Worm (Caenorhabditis elegans): ENCODE measurements around the gene F53F4.12.

F53F4.12 gene

DNA sequence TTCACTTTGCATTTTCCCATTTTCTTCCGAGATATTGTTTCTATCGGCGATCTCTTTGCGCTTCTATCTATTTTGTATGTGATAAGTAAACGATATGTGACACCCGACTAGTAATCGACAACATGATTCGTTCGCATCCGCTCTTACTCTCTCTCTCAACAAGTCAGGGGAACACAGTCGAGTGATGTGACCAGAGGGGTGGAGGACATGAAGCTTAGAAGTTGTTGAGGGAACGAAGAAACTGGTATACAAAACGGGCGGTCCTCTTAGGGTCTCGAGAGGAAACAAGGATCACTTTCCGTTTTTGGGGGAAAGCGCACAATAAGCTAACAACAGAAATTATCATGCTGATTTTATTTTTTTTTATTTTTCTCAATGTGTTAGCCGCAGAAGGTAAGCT lies 32.8 kb upstream of the F53F4.12 start, which contains the start of gene F53F4.4:
F53F4.4 (plus strand) TSS at position 301 of the 400 bp plus-strand sequence.
- TF ChIP-seq T22C8.4 (GFP tag; IDR thresholded peaks at IDR 0.05) (no peak), ztf-23 (GFP tag; IDR thresholded peaks at IDR 0.05) (no peak), flt-1 (GFP tag; IDR thresholded peaks at IDR 0.05) (no peak), ztf-29 (GFP tag; IDR thresholded peaks at IDR 0.05) (no peak), cog-1 (tag; optimal IDR thresholded peaks at IDR 0.05) (no peak), tab-1 (GFP tag; IDR thresholded peaks at IDR 0.05) (no peak), ref-1 (GFP tag; conservative IDR thresholded peaks at IDR 0.05) (no peak), med-1 (GFP tag; optimal IDR thresholded peaks at IDR 0.05; ENCODE audit: insufficient read depth) (no peak), klf-2 (GFP tag; conservative IDR thresholded peaks at IDR 0.05) (no peak)

DNA sequence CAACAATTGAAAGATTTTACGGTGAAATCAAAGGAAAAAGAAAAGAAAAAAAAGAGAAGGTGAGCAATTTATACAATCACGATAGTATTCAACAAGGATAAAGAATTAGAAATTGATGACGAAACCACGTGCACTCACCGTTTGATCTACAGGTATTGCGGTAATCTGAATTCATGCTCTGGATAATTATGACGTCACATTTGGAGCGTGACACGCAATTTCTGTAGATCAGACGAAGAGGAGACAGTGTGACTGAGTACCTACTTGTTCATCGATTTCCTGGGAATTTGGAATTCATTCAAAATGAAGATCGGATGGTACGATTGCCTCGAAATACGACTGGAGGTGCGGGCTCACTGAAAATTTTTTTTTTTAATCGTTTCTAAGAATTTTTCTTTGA lies 27.5 kb upstream of the F53F4.12 start:
- TF ChIP-seq ref-1 (GFP tag; conservative IDR thresholded peaks at IDR 0.05): no peak
- TF ChIP-seq tab-1 (GFP tag; IDR thresholded peaks at IDR 0.05): no peak
- TF ChIP-seq T22C8.4 (GFP tag; IDR thresholded peaks at IDR 0.05): no peak
- TF ChIP-seq ztf-29 (GFP tag; IDR thresholded peaks at IDR 0.05): no peak

DNA sequence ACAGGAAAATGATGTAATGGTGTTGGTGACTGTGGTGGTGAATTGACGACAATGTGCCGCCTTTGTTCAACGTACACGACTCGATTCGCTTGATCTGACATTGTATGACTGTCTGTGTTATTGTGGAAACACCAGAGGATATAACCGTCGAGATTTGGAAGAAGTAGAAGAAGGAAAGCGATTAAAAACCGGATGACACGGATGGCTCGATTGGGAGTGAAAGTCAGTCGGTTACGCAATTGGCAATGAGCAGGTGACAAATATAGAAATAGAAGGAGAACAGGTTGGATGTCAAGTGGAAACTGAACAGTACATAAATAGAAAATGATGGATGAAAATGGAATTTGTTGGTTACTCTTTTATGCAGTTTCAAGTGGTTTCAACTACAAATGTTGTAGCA lies 25.0 kb upstream of the F53F4.12 start, which contains the start of gene rdy-2:
rdy-2 (minus strand) TSS at position 101 of the 400 bp plus-strand sequence.
- TF ChIP-seq ref-1 (GFP tag; conservative IDR thresholded peaks at IDR 0.05) (no peak), T22C8.4 (GFP tag; IDR thresholded peaks at IDR 0.05) (no peak), flt-1 (GFP tag; IDR thresholded peaks at IDR 0.05) (no peak), ztf-29 (GFP tag; IDR thresholded peaks at IDR 0.05) (no peak), klf-2 (GFP tag; conservative IDR thresholded peaks at IDR 0.05) (no peak), tab-1 (GFP tag; IDR thresholded peaks at IDR 0.05) (no peak)

DNA sequence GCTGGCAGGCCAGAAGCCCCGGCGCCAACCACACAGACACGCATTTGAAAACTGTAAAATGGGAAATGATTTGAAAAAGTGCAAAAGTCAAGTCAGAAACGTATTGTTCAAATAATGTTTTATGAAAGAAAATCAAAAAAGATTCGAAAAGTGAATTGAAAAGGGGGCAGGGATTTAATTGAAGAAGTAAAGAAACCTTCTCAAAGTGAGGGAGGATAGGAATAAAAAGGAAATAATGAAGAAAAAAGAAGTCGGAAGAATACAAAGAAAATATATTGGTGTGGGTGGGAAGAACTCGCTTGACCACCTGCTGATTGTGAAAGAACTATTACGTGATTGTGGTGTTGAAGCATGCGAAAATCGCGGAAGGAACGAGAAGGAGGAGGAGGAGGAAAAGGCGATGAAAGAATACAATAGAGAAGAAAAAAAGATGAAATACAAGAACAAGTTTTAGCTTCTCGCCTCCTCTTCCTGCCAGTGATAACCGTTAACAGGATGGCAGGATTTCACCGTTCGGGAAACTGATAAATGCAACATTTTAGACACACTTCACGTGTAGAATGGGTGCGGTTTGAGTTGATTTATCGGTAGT lies 19.1 kb upstream of the F53F4.12 start, which contains the start of gene fmo-4:
fmo-4 (minus strand) TSS at position 51 of the 592 bp plus-strand sequence.
- TF ChIP-seq med-1 (GFP tag; optimal IDR thresholded peaks at IDR 0.05; ENCODE audit: insufficient read depth): no peak

DNA sequence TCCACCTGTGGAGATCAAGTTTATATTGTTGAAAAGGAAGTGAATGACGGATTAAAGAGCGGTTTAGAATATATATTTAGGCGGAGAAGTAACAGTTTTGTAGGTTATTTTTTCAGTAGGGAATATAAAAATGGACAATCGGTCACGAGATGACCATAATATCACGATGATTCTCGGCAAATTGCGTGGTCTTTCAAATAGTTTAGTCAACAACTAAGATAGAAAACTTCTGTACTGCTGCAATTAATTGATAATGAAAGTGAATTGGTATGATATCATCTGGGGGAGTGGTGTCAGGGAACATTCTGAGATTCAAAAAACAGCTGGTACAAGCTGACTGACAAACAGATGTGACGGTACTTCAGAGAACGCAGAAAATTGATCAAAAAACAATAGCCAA lies 17.4 kb upstream of the F53F4.12 start:
- TF ChIP-seq tab-1 (GFP tag; IDR thresholded peaks at IDR 0.05): no peak
- no peak for TF ChIP-seq T22C8.4 (GFP tag; IDR thresholded peaks at IDR 0.05)
- TF ChIP-seq med-1 (GFP tag; optimal IDR thresholded peaks at IDR 0.05; ENCODE audit: insufficient read depth): no peak
- TF ChIP-seq ref-1 (GFP tag; conservative IDR thresholded peaks at IDR 0.05): no peak
- no peak for TF ChIP-seq ztf-29 (GFP tag; IDR thresholded peaks at IDR 0.05)
- no peak for TF ChIP-seq cog-1 (tag; optimal IDR thresholded peaks at IDR 0.05)
- TF ChIP-seq flt-1 (GFP tag; IDR thresholded peaks at IDR 0.05): no peak
- TF ChIP-seq ztf-23 (GFP tag; IDR thresholded peaks at IDR 0.05): no peak
- no peak for TF ChIP-seq klf-2 (GFP tag; conservative IDR thresholded peaks at IDR 0.05)

DNA sequence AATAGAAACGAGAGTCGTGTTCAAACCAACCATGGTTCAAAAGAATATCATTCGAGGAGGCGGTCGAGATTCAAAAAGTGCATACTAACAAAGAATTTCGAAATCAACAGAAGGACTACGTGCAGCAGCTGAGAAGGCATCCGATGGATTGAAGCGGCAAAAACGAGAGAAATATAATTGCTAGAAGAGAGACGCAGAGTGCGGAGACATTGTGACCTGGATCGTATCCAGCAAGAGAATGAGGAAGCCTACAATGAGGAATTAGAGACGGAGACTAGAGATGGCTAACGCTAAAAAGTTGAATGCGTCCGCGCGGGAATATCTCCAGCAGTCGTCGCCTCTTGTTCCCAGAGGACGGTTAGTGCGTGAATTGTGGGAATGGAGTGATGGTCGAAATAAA lies 16.0 kb upstream of the F53F4.12 start:
- TF ChIP-seq ztf-23 (GFP tag; IDR thresholded peaks at IDR 0.05): no peak
- no peak for TF ChIP-seq T22C8.4 (GFP tag; IDR thresholded peaks at IDR 0.05)
- no peak for TF ChIP-seq med-1 (GFP tag; optimal IDR thresholded peaks at IDR 0.05; ENCODE audit: insufficient read depth)
- TF ChIP-seq cog-1 (tag; optimal IDR thresholded peaks at IDR 0.05): no peak
- TF ChIP-seq tab-1 (GFP tag; IDR thresholded peaks at IDR 0.05): no peak
- TF ChIP-seq ref-1 (GFP tag; conservative IDR thresholded peaks at IDR 0.05): no peak
- no peak for TF ChIP-seq ztf-29 (GFP tag; IDR thresholded peaks at IDR 0.05)
- no peak for TF ChIP-seq klf-2 (GFP tag; conservative IDR thresholded peaks at IDR 0.05)
- no peak for TF ChIP-seq flt-1 (GFP tag; IDR thresholded peaks at IDR 0.05)

DNA sequence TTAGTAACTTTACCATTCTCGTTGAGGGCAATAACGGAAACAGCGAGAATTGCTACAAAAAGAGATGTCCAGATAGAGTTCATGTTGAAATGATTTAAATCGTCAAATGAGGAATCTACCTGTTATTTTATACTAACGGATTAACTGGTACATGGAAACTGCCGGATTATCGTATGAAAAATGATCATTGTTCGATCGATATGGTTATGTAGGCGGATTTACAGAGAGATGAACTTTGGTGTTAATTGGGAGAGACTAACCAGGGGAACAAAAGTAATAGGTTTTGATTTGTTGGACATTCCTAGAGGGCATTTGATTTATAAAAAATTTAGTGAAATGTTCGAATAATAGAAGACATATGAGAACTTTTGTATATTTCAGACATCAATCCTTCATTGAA lies 14.1 kb upstream of the F53F4.12 start, which contains the start of gene spig-9:
spig-9 (minus strand) TSS at position 101 of the 400 bp plus-strand sequence.
- no peak for TF ChIP-seq tab-1 (GFP tag; IDR thresholded peaks at IDR 0.05)
- no peak for TF ChIP-seq ztf-29 (GFP tag; IDR thresholded peaks at IDR 0.05)
- TF ChIP-seq cog-1 (tag; optimal IDR thresholded peaks at IDR 0.05): no peak
- TF ChIP-seq klf-2 (GFP tag; conservative IDR thresholded peaks at IDR 0.05): no peak
- no peak for TF ChIP-seq T22C8.4 (GFP tag; IDR thresholded peaks at IDR 0.05)
- no peak for TF ChIP-seq flt-1 (GFP tag; IDR thresholded peaks at IDR 0.05)
- TF ChIP-seq med-1 (GFP tag; optimal IDR thresholded peaks at IDR 0.05; ENCODE audit: insufficient read depth): no peak
- TF ChIP-seq ztf-23 (GFP tag; IDR thresholded peaks at IDR 0.05): no peak

DNA sequence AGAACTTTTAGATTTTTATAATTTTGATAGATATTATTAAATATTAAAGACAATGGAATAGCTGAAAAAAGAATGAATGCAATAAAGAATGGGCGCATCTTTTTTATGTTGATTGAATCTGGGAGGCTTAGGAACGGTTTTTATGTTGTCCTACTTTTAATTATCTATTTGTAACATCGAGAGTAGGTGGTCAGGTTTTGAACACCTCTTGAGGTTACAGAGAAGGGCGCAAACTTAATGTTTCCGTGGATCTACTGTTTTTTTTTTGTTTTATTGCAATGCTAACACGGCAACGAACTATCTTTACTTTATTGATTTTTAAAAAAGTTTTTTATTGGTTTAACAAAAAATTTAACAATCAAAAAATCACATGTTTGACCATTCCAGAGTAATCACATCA lies 12.0 kb upstream of the F53F4.12 start, which contains the start of gene F53F4.7:
F53F4.7 (minus strand) TSS at position 101 of the 400 bp plus-strand sequence.
- TF ChIP-seq T22C8.4 (GFP tag; IDR thresholded peaks at IDR 0.05) (no peak), ztf-23 (GFP tag; IDR thresholded peaks at IDR 0.05) (no peak), cog-1 (tag; optimal IDR thresholded peaks at IDR 0.05) (no peak), ref-1 (GFP tag; conservative IDR thresholded peaks at IDR 0.05) (no peak), klf-2 (GFP tag; conservative IDR thresholded peaks at IDR 0.05) (no peak), tab-1 (GFP tag; IDR thresholded peaks at IDR 0.05) (no peak), med-1 (GFP tag; optimal IDR thresholded peaks at IDR 0.05; ENCODE audit: insufficient read depth) (no peak)

DNA sequence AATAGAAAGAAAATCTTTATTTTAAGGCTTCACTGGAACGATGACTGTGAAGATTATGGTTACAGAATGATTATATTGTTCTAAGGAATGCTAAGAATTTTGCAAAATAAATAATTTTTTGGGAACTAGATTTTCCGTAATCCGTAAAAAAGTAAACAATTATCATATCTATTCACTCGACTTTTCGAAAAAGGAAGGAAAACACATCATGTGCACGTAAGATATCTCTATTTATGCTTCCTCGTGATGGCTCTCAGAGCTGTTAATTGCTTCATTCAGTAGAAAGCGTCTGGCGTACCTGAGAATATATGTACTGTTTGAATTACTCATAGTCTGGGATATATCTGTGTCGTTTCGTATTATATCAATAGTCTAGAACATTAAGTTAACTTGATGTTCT lies 6.1 kb upstream of the F53F4.12 start, which contains the start of gene srd-11:
srd-11 (minus strand) TSS at position 101 of the 400 bp plus-strand sequence.
- TF ChIP-seq ztf-23 (GFP tag; IDR thresholded peaks at IDR 0.05) (no peak), klf-2 (GFP tag; conservative IDR thresholded peaks at IDR 0.05) (no peak), tab-1 (GFP tag; IDR thresholded peaks at IDR 0.05) (no peak), flt-1 (GFP tag; IDR thresholded peaks at IDR 0.05) (no peak), med-1 (GFP tag; optimal IDR thresholded peaks at IDR 0.05; ENCODE audit: insufficient read depth) (no peak), ztf-29 (GFP tag; IDR thresholded peaks at IDR 0.05) (no peak), cog-1 (tag; optimal IDR thresholded peaks at IDR 0.05) (no peak), T22C8.4 (GFP tag; IDR thresholded peaks at IDR 0.05) (no peak), ref-1 (GFP tag; conservative IDR thresholded peaks at IDR 0.05) (no peak)

DNA sequence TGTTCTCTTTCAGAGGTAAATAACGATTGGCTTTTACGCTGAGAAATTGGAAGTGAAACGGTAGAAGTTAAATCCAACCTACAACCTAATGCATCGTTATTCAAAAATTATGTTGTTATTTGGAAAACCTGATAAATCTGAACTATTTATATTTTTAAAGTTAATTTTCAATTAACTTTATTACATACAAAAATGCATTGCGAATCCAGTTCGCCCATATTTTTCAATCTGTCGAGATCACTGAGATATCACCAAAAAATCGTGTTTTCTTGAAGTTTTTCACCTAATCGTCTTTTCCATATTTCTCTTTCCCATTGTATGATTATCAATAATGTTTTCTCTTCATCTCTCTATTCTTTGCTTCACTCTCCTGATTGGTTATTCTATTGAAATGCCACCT lies 5.2 kb upstream of the F53F4.12 start, which contains the start of gene F53F4.15:
F53F4.15 (plus strand) TSS at position 301 of the 400 bp plus-strand sequence.
- TF ChIP-seq ref-1 (GFP tag; conservative IDR thresholded peaks at IDR 0.05): no peak
- no peak for TF ChIP-seq med-1 (GFP tag; optimal IDR thresholded peaks at IDR 0.05; ENCODE audit: insufficient read depth)
- no peak for TF ChIP-seq tab-1 (GFP tag; IDR thresholded peaks at IDR 0.05)
- TF ChIP-seq flt-1 (GFP tag; IDR thresholded peaks at IDR 0.05): no peak
- no peak for TF ChIP-seq klf-2 (GFP tag; conservative IDR thresholded peaks at IDR 0.05)
- TF ChIP-seq T22C8.4 (GFP tag; IDR thresholded peaks at IDR 0.05): no peak
- TF ChIP-seq cog-1 (tag; optimal IDR thresholded peaks at IDR 0.05): no peak
- TF ChIP-seq ztf-29 (GFP tag; IDR thresholded peaks at IDR 0.05): no peak
- TF ChIP-seq ztf-23 (GFP tag; IDR thresholded peaks at IDR 0.05): no peak

All from whole organism, midembryonic.